Worm (Caenorhabditis elegans) whole organism, L1 larva: Measurements from ENCODE around the gene fbxa-137.
A peak's percentile ranks its signal among the peaks of the same experiment; 100 is the strongest.

Experiments
- C16A3.4 ChIP-seq: fragments of 150-350 bp; optimal IDR thresholded peaks from 2 replicates; lab custom pipeline; 2014; ENCODE audit warnings: missing biosample characterization, missing genetic modification characterization
- C34B4.2 ChIP-seq: sonication (generic microtip); optimal IDR thresholded peaks from 2 replicates; lab custom pipeline; 2017; ENCODE audit warnings: mild to moderate bottlenecking, missing genetic modification characterization, missing compliant biosample characterization
- F16B12.6 ChIP-seq: fragments of 150-350 bp; optimal IDR thresholded peaks from 2 replicates; lab custom pipeline; 2014; ENCODE audit warnings: missing biosample characterization, missing genetic modification characterization
- aly-2 ChIP-seq: fragments of 150-350 bp; optimal IDR thresholded peaks from 2 replicates; lab custom pipeline; 2014; ENCODE audit warnings: missing biosample characterization, missing genetic modification characterization
- ceh-82 ChIP-seq, 3 experiments: fragments of 150-350 bp in 1 of 3; sonication (generic microtip) in 2 of 3; optimal IDR thresholded peaks; 2 replicates each; lab custom pipeline; 2014 to 2017; ENCODE audit warnings: missing biosample characterization in 3 of 3, missing genetic modification characterization in 3 of 3
- dpl-1 ChIP-seq, 3 experiments: fragments of 150-350 bp in 2 of 3; sonication (generic microtip) in 1 of 3; optimal IDR thresholded peaks; 2 replicates each; lab custom pipeline; 2014 to 2017; ENCODE audit warnings: missing biosample characterization in 3 of 3, missing genetic modification characterization in 3 of 3, missing genetic modification reagents in 3 of 3
- efl-1 ChIP-seq, 4 experiments: fragments of 150-350 bp; optimal IDR thresholded peaks in 3 of 4; peaks in 1 of 4; 1 replicate in 1 of 4; 2 replicates in 3 of 4; lab custom pipeline; 2014; ENCODE audit warnings: missing biosample characterization in 2 of 4, missing genetic modification characterization in 2 of 4, missing genetic modification reagents in 2 of 4
- ets-5 ChIP-seq: fragments of 200-800 bp; sonication (Bioruptor generic); IDR thresholded peaks from 2 replicates; pipeline ENCODE4 v1.3.6; 2022; ENCODE audit warnings: missing genetic modification characterization, missing compliant biosample characterization
- fkh-8 ChIP-seq: sonication (generic microtip); optimal IDR thresholded peaks from 2 replicates; lab custom pipeline; 2016; ENCODE audit warnings: mild to moderate bottlenecking, missing genetic modification characterization, missing compliant biosample characterization
- fos-1 ChIP-seq: fragments of 150-350 bp; optimal IDR thresholded peaks from 2 replicates; lab custom pipeline; 2014; ENCODE audit warnings: missing biosample characterization, missing genetic modification characterization
- grh-1 ChIP-seq: fragments of 200-800 bp; sonication (Bioruptor generic); IDR thresholded peaks from 2 replicates; pipeline ENCODE4 v1.3.6; 2022; ENCODE audit warnings: missing genetic modification reagents, missing genetic modification characterization, missing compliant biosample characterization
- isw-1 ChIP-seq: fragments of 200-800 bp; sonication (Bioruptor generic); IDR thresholded peaks from 2 replicates; pipeline ENCODE4 v1.3.6; 2022; ENCODE audit warnings: missing genetic modification characterization, missing compliant biosample characterization
- lin-13 ChIP-seq: fragments of 150-350 bp; optimal IDR thresholded peaks from 2 replicates; lab custom pipeline; 2014; ENCODE audit warnings: missing biosample characterization, missing genetic modification reagents, missing genetic modification characterization
- lin-14 ChIP-seq: fragments of 200-800 bp; sonication (Bioruptor generic); optimal IDR thresholded peaks from 2 replicates; lab custom pipeline; 2018; ENCODE audit warnings: mild to moderate bottlenecking, missing genetic modification characterization, moderate library complexity, missing compliant biosample characterization
- lin-35 ChIP-seq, 2 experiments: fragments of 150-350 bp; optimal IDR thresholded peaks; 2 replicates each; lab custom pipeline; 2014; ENCODE audit warnings: missing biosample characterization in 2 of 2, missing genetic modification characterization in 2 of 2, missing genetic modification reagents in 2 of 2
- lin-39 ChIP-seq: fragments of 150-350 bp; optimal IDR thresholded peaks from 2 replicates; lab custom pipeline; 2014; ENCODE audit warnings: missing biosample characterization, missing genetic modification reagents, missing genetic modification characterization
- mdl-1 ChIP-seq, 2 experiments: fragments of 150-350 bp; optimal IDR thresholded peaks; 2 replicates each; lab custom pipeline; 2014 to 2017; ENCODE audit warnings: missing biosample characterization in 2 of 2, missing genetic modification characterization in 2 of 2, inconsistent platforms in 1 of 2
- mep-1 ChIP-seq: fragments of 150-350 bp; optimal IDR thresholded peaks from 2 replicates; lab custom pipeline; 2014; ENCODE audit warnings: missing biosample characterization, missing genetic modification characterization
- nhr-19 ChIP-seq: fragments of 200-800 bp; sonication (Bioruptor generic); conservative IDR thresholded peaks from 2 replicates; pipeline ENCODE4 v1.3.6; 2022; ENCODE audit warnings: missing genetic modification characterization, missing compliant biosample characterization
- nhr-20 ChIP-seq: sonication (generic microtip); optimal IDR thresholded peaks from 2 replicates; lab custom pipeline; 2016; ENCODE audit warnings: mild to moderate bottlenecking, missing genetic modification characterization, missing compliant biosample characterization
- nhr-237 ChIP-seq: fragments of 150-350 bp; optimal IDR thresholded peaks from 2 replicates; lab custom pipeline; 2014; ENCODE audit warnings: missing biosample characterization, missing genetic modification characterization
- nhr-28 ChIP-seq: fragments of 150-350 bp; optimal IDR thresholded peaks from 2 replicates; lab custom pipeline; 2014; ENCODE audit warnings: missing biosample characterization, missing genetic modification characterization
- nhr-71 ChIP-seq: sonication (generic microtip); optimal IDR thresholded peaks from 2 replicates; lab custom pipeline; 2016; ENCODE audit warnings: mild to moderate bottlenecking, missing genetic modification characterization, moderate library complexity, missing compliant biosample characterization
- nhr-76 ChIP-seq: sonication (generic microtip); optimal IDR thresholded peaks from 2 replicates; lab custom pipeline; 2017; ENCODE audit warnings: missing biosample characterization, missing genetic modification characterization
- nhr-77 ChIP-seq: fragments of 150-350 bp; optimal IDR thresholded peaks from 2 replicates; lab custom pipeline; 2014; ENCODE audit warnings: missing biosample characterization, missing genetic modification characterization
- nhr-84 ChIP-seq: sonication (generic microtip); optimal IDR thresholded peaks from 2 replicates; lab custom pipeline; 2017; ENCODE audit warnings: missing biosample characterization, missing genetic modification characterization
- nhr-85 ChIP-seq: sonication (generic microtip); peaks from one replicate; lab custom pipeline; 2016; ENCODE audit warnings: missing genetic modification characterization, inconsistent platforms, missing compliant biosample characterization
- snu-23 ChIP-seq: sonication (generic microtip); optimal IDR thresholded peaks from 2 replicates; lab custom pipeline; 2016; ENCODE audit warnings: missing genetic modification characterization, missing compliant biosample characterization
- sptf-1 ChIP-seq: fragments of 150-350 bp; optimal IDR thresholded peaks from 2 replicates; lab custom pipeline; 2014; ENCODE audit warnings: missing biosample characterization, missing genetic modification characterization
- tbx-2 ChIP-seq: sonication (generic microtip); optimal IDR thresholded peaks from 2 replicates; lab custom pipeline; 2016; ENCODE audit warnings: missing genetic modification characterization, missing compliant biosample characterization
- unc-62 ChIP-seq: fragments of 150-350 bp; optimal IDR thresholded peaks from 2 replicates; lab custom pipeline; 2014; ENCODE audit warnings: missing biosample characterization, missing genetic modification reagents, missing genetic modification characterization
- unc-98 ChIP-seq: fragments of 200-800 bp; sonication (Bioruptor generic); IDR thresholded peaks from 2 replicates; pipeline ENCODE4 v1.3.6; 2022; ENCODE audit warnings: missing genetic modification characterization, missing compliant biosample characterization
- vab-15 ChIP-seq: sonication (generic microtip); optimal IDR thresholded peaks from 2 replicates; lab custom pipeline; 2017; ENCODE audit warnings: missing genotype, mild to moderate bottlenecking, missing genetic modification characterization, missing compliant biosample characterization
- xbp-1 ChIP-seq: sonication (generic microtip); optimal IDR thresholded peaks from 2 replicates; lab custom pipeline; 2016; ENCODE audit warnings: missing genetic modification characterization, missing compliant biosample characterization
- zag-1 ChIP-seq: fragments of 150-350 bp; optimal IDR thresholded peaks from 2 replicates; lab custom pipeline; 2014; ENCODE audit warnings: missing biosample characterization, missing genetic modification characterization

Gene fbxa-137

DNA sequence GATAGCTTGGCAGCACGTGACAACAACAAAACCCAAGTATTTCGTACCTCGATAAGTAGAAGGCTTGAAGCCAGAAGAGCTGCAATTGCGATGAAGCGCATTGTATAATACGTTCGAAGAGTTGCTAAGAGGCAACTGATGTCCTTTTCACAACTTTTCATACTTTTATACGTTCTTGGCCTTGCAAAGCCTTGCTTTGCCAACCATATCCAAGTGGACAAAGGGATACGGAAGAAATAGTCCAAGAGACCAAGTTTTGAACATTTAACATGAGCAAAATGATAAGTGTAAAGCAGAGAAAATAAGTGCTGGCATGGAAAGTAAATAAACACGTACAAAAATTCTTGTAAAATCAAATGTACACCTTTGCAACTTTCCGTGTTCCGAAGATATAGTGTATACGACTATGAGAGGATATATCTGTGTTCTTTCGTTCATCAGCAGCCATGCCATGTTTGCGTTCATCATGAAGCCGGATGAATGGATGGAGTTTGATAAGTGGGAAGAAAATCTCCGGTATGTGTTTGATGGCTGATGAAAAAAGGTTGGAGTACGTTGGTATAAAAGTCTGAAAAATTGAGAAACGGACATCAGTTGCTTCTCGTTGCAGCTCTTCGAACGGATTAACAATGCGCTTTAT, 4.2 kb upstream of the fbxa-137 start, which contains the start of the genes Y5H2A.4 and abu-4:
TSS of gene Y5H2A.4 (minus strand) at position 101 of the 640 bp plus-strand sequence.
TSS of gene abu-4 (plus strand) at position 590 of the 640 bp plus-strand sequence.
- TF ChIP-seq nhr-84 (tag; lab: Kevin White, UChicago) = no peak
- no peak for TF ChIP-seq unc-62 (GFP tag; lab: Kevin White, UChicago)
- TF ChIP-seq C16A3.4 (tag; lab: Kevin White, UChicago) = no peak
- TF ChIP-seq snu-23 = no peak
- TF ChIP-seq dpl-1 (GFP tag; optimal IDR thresholded peaks at IDR 0.05; lab: Kevin White, UChicago) = no peak
- TF ChIP-seq lin-39 (tag; lab: Kevin White, UChicago) = no peak
- TF ChIP-seq nhr-28 (tag; lab: Kevin White, UChicago) = no peak
- no peak for TF ChIP-seq F16B12.6 (tag; lab: Kevin White, UChicago)
- TF ChIP-seq ets-5 (GFP tag; lab: Robert Waterston, UW) = no peak
- TF ChIP-seq isw-1 (GFP tag; lab: Robert Waterston, UW) = no peak
- TF ChIP-seq unc-98 (GFP tag; lab: Robert Waterston, UW) = no peak
- no peak for TF ChIP-seq sptf-1 (tag; lab: Kevin White, UChicago)
- no peak for TF ChIP-seq fos-1 (tag; lab: Kevin White, UChicago)
- no peak for TF ChIP-seq mdl-1 (tag; optimal IDR thresholded peaks at IDR 0.05; lab: Kevin White, UChicago)
- TF ChIP-seq, all 84 proteins: peak for 0

DNA sequence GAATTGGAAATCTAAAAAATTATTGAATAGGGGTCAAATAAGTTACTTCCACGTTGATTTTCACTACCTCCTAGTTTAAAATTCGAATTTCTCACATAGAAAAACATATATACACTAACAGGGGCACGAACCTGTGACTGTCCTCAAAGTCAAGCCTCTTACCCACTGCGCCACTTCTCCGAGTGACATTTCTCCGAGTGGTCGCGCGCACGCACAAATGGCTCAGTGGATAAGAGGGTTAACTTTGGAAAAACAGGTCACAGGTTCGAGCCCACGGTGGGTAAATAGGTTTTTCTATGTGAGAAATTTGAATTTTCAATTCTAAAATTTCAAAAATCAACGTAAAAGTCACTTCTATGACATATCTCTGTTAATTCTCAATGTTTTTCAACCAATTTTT, 1.4 kb upstream of the fbxa-137 start:
- TF ChIP-seq nhr-85 (peak; percentile 42), unc-98 (GFP tag; lab: Robert Waterston, UW) (no peak), xbp-1 (no peak), nhr-71 (tag; lab: Kevin White, UChicago) (peak; percentile 21), nhr-77 (tag; lab: Kevin White, UChicago) (peak; percentile 50), zag-1 (tag; lab: Kevin White, UChicago) (no peak), nhr-20 (tag; lab: Kevin White, UChicago) (peak; percentile 13), ets-5 (GFP tag; lab: Robert Waterston, UW) (no peak), lin-14 (GFP tag; lab: Kevin White, UChicago) (peak; percentile 67), efl-1 (optimal IDR thresholded peaks at IDR 0.05; lab: Kevin White, UChicago) (no peak), efl-1 (GFP tag; optimal IDR thresholded peaks at IDR 0.05 in 1 of 2; lab: Kevin White, UChicago) (peak in 1 of 2 experiments; percentile 81), tbx-2 (tag; lab: Kevin White, UChicago) (no peak), lin-13 (GFP tag; lab: Kevin White, UChicago) (peak; percentile 25), nhr-237 (tag; lab: Kevin White, UChicago) (no peak), lin-35 (GFP tag; optimal IDR thresholded peaks at IDR 0.05; lab: Kevin White, UChicago) (peak in 1 of 2 experiments; percentile 48), fkh-8 (tag; lab: Kevin White, UChicago) (peak; percentile 19), ceh-82 (tag; optimal IDR thresholded peaks at IDR 0.05; lab: Kevin White, UChicago) (peak in 1 of 3 experiments; percentile 21), C34B4.2 (tag; lab: Kevin White, UChicago) (no peak), vab-15 (tag; lab: Kevin White, UChicago) (no peak), snu-23 (peak; percentile 19)

ce11 chrV:2278052-2278451, 564 bp upstream of the fbxa-137 start, which contains the start of gene nhr-59:
Gene nhr-59 (minus strand): TSS chrV:2278265.
- TF ChIP-seq dpl-1 (GFP tag; optimal IDR thresholded peaks at IDR 0.05; lab: Kevin White, UChicago) (peak in 1 of 3 experiments; percentile 11), grh-1 (GFP tag; lab: Robert Waterston, UW) (no peak), efl-1 (optimal IDR thresholded peaks at IDR 0.05; lab: Kevin White, UChicago) (peak in 1 of 2 experiments; percentile 7), efl-1 (GFP tag; optimal IDR thresholded peaks at IDR 0.05 in 1 of 2; lab: Kevin White, UChicago) (no peak), nhr-20 (tag; lab: Kevin White, UChicago) (peak; percentile 53), lin-35 (GFP tag; optimal IDR thresholded peaks at IDR 0.05; lab: Kevin White, UChicago) (peak in 1 of 2 experiments; percentile 56), lin-14 (GFP tag; lab: Kevin White, UChicago) (peak; percentile 68), C34B4.2 (tag; lab: Kevin White, UChicago) (no peak), nhr-76 (tag; lab: Kevin White, UChicago) (no peak), nhr-19 (GFP tag; lab: Robert Waterston, UW) (no peak), mep-1 (tag; lab: Kevin White, UChicago) (peak; percentile 0), aly-2 (peak; percentile 15), nhr-71 (tag; lab: Kevin White, UChicago) (peak; percentile 22), isw-1 (GFP tag; lab: Robert Waterston, UW) (no peak)
